Worm (Caenorhabditis elegans) whole organism, young adult: ENCODE measurements around the gene dyn-1.

ENCODE experiments used
- F55B11.4 ChIP-seq: sonication (generic microtip); optimal IDR thresholded peaks from 2 replicates; lab custom pipeline; 2016; ENCODE audit warnings: missing compliant biosample characterization, missing genetic modification characterization, borderline replicate concordance; ENCODE audit not compliant: insufficient read depth
- K11D2.4 ChIP-seq: fragments of 200-800 bp; sonication (Bioruptor generic); IDR thresholded peaks from 2 replicates; pipeline ENCODE4 v1.3.6; 2022; ENCODE audit warnings: missing genetic modification reagents, missing genetic modification characterization, missing compliant biosample characterization
- mel-28 ChIP-seq: sonication (generic microtip); optimal IDR thresholded peaks from 2 replicates; lab custom pipeline; 2016; ENCODE audit warnings: borderline replicate concordance, mild to moderate bottlenecking, missing genetic modification characterization, missing compliant biosample characterization
- snpc-3.4 ChIP-seq: sonication (generic microtip); optimal IDR thresholded peaks from 2 replicates; lab custom pipeline; 2017; ENCODE audit warnings: missing genetic modification characterization, mild to moderate bottlenecking, missing compliant biosample characterization, antibody characterized with exemption, moderate library complexity, missing genotype, missing genetic modification reagents
- snpc-4 ChIP-seq, 5 experiments: fragments of 150-350 bp in 1 of 5; sonication (generic microtip) in 4 of 5; optimal IDR thresholded peaks; 2 replicates each; lab custom pipeline; 2014 to 2018; ENCODE audit warnings: missing genetic modification characterization in 5 of 5, missing biosample characterization in 3 of 5, antibody characterized with exemption in 2 of 5, mild to moderate bottlenecking in 2 of 5, missing compliant biosample characterization in 2 of 5, missing genotype in 2 of 5, moderate library complexity in 2 of 5, missing genetic modification reagents in 1 of 5

DNA sequence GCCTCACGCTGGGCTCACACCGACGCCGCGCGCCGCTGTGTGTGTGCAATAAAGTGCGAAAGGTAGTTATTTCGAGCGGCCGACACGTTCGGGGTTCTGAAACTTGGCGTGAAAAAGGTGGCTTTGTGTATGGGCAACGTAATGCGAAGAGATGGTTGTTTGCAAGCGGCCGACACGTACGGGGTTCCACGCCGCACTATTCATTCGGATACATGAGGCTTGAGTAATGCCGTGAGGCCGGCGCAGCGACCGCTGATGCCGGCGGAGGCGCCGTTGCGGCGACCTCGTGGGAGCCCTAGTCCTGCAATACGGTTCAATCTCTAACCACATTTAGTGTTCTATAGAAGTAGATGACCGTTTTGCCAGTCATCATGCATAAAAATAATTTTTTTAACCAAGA, 25.3 kb downstream of the dyn-1 start:
- TF ChIP-seq F55B11.4 (tag; lab: Kevin White, UChicago) (no peak), snpc-4 (GFP tag; optimal IDR thresholded peaks at IDR 0.05; lab: Kevin White, UChicago) (no peak), snpc-4 (tag; optimal IDR thresholded peaks at IDR 0.05; lab: Kevin White, UChicago) (peak in 2 of 4 experiments; percentile 7 to 36), mel-28 (tag; lab: Kevin White, UChicago) (no peak), K11D2.4 (GFP tag; lab: Robert Waterston, UW) (no peak), snpc-3.4 (tag; lab: Kevin White, UChicago) (no peak)
